Comparison of ENCODE assay signal across 6 worm cellular contexts in genomic region chrIV:12545393-12545792, ce11.
TF ChIP-seq lines count a peak whose summit lies in the region.

No protein-coding gene starts in this region.

TF ChIP-seq in whole organism, L1 larva, 84 proteins besides CTCF, POLR2A, EP300 and RAD21:
- TF ChIP-seq lin-14 (GFP tag; optimal IDR thresholded peaks at IDR 0.05; lab: Kevin White, UChicago) (peak; percentile 14), nhr-11 (tag; optimal IDR thresholded peaks at IDR 0.05; lab: Kevin White, UChicago) (no peak), ceh-90 (tag; optimal IDR thresholded peaks at IDR 0.05; lab: Kevin White, UChicago) (no peak), snu-23 (GFP tag; optimal IDR thresholded peaks at IDR 0.05; lab: Kevin White, UChicago) (peak; percentile 2), fkh-10 (GFP tag; optimal IDR thresholded peaks at IDR 0.05; lab: Kevin White, UChicago) (no peak), blmp-1 (tag; optimal IDR thresholded peaks at IDR 0.05; lab: Kevin White, UChicago) (peak; percentile 37), irx-1 (tag; optimal IDR thresholded peaks at IDR 0.05; lab: Kevin White, UChicago) (no peak), lsy-2 (tag; optimal IDR thresholded peaks at IDR 0.05; lab: Kevin White, UChicago) (peak in 1 of 2 experiments; percentile 35), fos-1 (tag; optimal IDR thresholded peaks at IDR 0.05; lab: Kevin White, UChicago) (no peak), efl-1 (optimal IDR thresholded peaks at IDR 0.05; lab: Kevin White, UChicago) (peak; percentile 27 to 43), efl-1 (GFP tag; optimal IDR thresholded peaks at IDR 0.05 in 1 of 2; lab: Kevin White, UChicago) (peak in 1 of 2 experiments; percentile 81), nhr-71 (tag; optimal IDR thresholded peaks at IDR 0.05; lab: Kevin White, UChicago) (no peak), egl-27 (tag; optimal IDR thresholded peaks at IDR 0.05; lab: Kevin White, UChicago) (no peak)
TF ChIP-seq in whole organism, L1 larva: peak in this region for 5.

TF ChIP-seq in whole organism, L2 larva, 48 proteins besides CTCF, POLR2A, EP300 and RAD21:
- TF ChIP-seq nhr-11 (tag; optimal IDR thresholded peaks at IDR 0.05; lab: Kevin White, UChicago) (no peak), mbf-1 (tag; optimal IDR thresholded peaks at IDR 0.05; lab: Kevin White, UChicago) (no peak), nhr-12 (tag; optimal IDR thresholded peaks at IDR 0.05; lab: Kevin White, UChicago) (no peak), crh-2 (tag; optimal IDR thresholded peaks at IDR 0.05; lab: Kevin White, UChicago) (peak; percentile 24), unc-55 (GFP tag; optimal IDR thresholded peaks at IDR 0.05; lab: Kevin White, UChicago) (peak; percentile 50), nhr-10 (tag; optimal IDR thresholded peaks at IDR 0.05; lab: Kevin White, UChicago) (no peak), nhr-21 (tag; optimal IDR thresholded peaks at IDR 0.05; lab: Kevin White, UChicago) (no peak), fos-1 (tag; optimal IDR thresholded peaks at IDR 0.05; lab: Kevin White, UChicago) (no peak), zag-1 (tag; optimal IDR thresholded peaks at IDR 0.05; lab: Kevin White, UChicago) (no peak), egl-27 (tag; optimal IDR thresholded peaks at IDR 0.05; lab: Kevin White, UChicago) (no peak), ZK546.5 (tag; optimal IDR thresholded peaks at IDR 0.05; lab: Kevin White, UChicago) (no peak)

TF ChIP-seq in whole organism, L3 larva, 47 proteins besides CTCF, POLR2A, EP300 and RAD21:
- peak; percentile 7 for TF ChIP-seq pha-4 (tag; optimal IDR thresholded peaks at IDR 0.05; lab: Kevin White, UChicago)
- TF ChIP-seq ama-1 (optimal IDR thresholded peaks at IDR 0.05; lab: Kevin White, UChicago): no peak
- TF ChIP-seq unc-62 (GFP tag; optimal IDR thresholded peaks at IDR 0.05; lab: Kevin White, UChicago): no peak
- no peak for TF ChIP-seq nhr-237 (tag; optimal IDR thresholded peaks at IDR 0.05; lab: Kevin White, UChicago)

TF ChIP-seq in whole organism, L4 larva, 104 proteins besides CTCF, POLR2A, EP300 and RAD21:
- TF ChIP-seq mes-2 (tag; optimal IDR thresholded peaks at IDR 0.05; lab: Kevin White, UChicago; ENCODE audit: poor library complexity, severe bottlenecking) (peak; percentile 27), egl-27 (tag; optimal IDR thresholded peaks at IDR 0.05; lab: Kevin White, UChicago) (no peak)
TF ChIP-seq in whole organism, L4 larva: peak in this region for 1.

TF ChIP-seq in whole organism, mixed stage, embryonic, 35 proteins besides CTCF, POLR2A, EP300 and RAD21:
- TF ChIP-seq ceh-43 (GFP tag; optimal IDR thresholded peaks at IDR 0.05; lab: Kevin White, UChicago): no peak
- TF ChIP-seq ztf-11 (tag; optimal IDR thresholded peaks at IDR 0.05; lab: Kevin White, UChicago): no peak
- no peak for TF ChIP-seq ceh-39 (tag; optimal IDR thresholded peaks at IDR 0.05; lab: Kevin White, UChicago)
- no peak for TF ChIP-seq snpc-4 (tag; optimal IDR thresholded peaks at IDR 0.05; lab: Kevin White, UChicago)
- TF ChIP-seq M03D4.4 (tag; optimal IDR thresholded peaks at IDR 0.05; lab: Kevin White, UChicago): no peak
- TF ChIP-seq sptf-1 (tag; optimal IDR thresholded peaks at IDR 0.05; lab: Kevin White, UChicago): no peak
- no peak for TF ChIP-seq mls-2 (tag; optimal IDR thresholded peaks at IDR 0.05; lab: Kevin White, UChicago)
- peak; percentile 57 for TF ChIP-seq ces-1 (GFP tag; optimal IDR thresholded peaks at IDR 0.05; lab: Kevin White, UChicago)

TF ChIP-seq in whole organism, young adult, 124 proteins besides CTCF, POLR2A, EP300 and RAD21:
- no peak for TF ChIP-seq bed-2 (GFP tag; IDR thresholded peaks at IDR 0.05; lab: Robert Waterston, UW)
- no peak for TF ChIP-seq B0261.1 (tag; optimal IDR thresholded peaks at IDR 0.05; lab: Kevin White, UChicago)
- TF ChIP-seq nfyb-1 (GFP tag; IDR thresholded peaks at IDR 0.05; lab: Robert Waterston, UW): no peak
- TF ChIP-seq T26A5.8 (tag; optimal IDR thresholded peaks at IDR 0.05; lab: Kevin White, UChicago): no peak
- no peak for TF ChIP-seq Y56A3A.18 (GFP tag; IDR thresholded peaks at IDR 0.05; lab: Robert Waterston, UW)
- TF ChIP-seq aptf-3 (GFP tag; IDR thresholded peaks at IDR 0.05; lab: Robert Waterston, UW): no peak
- no peak for TF ChIP-seq let-526 (GFP tag; IDR thresholded peaks at IDR 0.05; lab: Robert Waterston, UW)
- no peak for TF ChIP-seq bed-1 (GFP tag; IDR thresholded peaks at IDR 0.05; lab: Robert Waterston, UW)
- TF ChIP-seq hmg-1.2 (GFP tag; IDR thresholded peaks at IDR 0.05; lab: Robert Waterston, UW): peak; percentile 64; the same call in 1 of the 2 replicates
TF ChIP-seq in whole organism, young adult: peak in this region for 1.
